Fruit fly (Drosophila melanogaster): ENCODE data around the gene CG17931.

CG17931 gene

DNA sequence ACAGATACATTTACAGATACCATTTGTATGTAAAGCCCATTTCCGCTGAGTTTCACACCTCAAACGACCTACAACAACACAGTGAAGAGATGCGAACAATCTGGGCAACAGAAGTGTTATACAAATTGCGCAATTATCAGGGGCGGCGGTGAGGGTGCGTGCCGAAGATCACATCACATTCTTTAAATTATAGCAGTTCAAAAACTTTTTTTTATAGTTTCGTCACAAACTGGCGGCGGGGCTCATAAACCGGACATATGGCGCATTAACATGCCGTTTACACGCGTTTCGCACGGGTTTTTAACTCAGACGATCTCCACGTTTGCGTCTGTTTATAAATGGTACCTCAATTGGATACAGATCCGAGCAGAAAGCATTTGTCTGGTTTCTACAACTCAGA, 6.1 kb downstream of the CG17931 start (continued):
- peak; percentile 64 for TF ChIP-seq CG12769 (tag; optimal IDR thresholded peaks at IDR 0.05)

DNA sequence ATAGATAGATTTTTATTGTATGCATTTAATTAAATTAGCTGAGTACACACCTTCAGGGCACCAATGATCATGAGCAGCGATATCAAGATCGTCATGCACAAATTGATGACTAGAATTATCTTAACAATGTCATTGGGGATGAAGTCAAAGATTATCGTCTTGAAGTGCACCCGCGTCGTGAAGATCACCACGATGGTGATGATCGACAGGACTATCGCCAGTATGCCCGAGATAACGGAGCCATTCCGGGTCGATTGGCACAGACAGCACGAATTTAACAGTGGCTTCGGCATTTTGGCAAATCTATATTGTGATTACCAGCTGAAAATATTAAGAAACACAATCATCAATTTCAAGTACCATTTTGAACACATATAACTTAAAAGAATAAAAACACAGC, 7.2 kb downstream of the CG17931 start:
- no peak for TF ChIP-seq tgo (GFP tag; IDR thresholded peaks at IDR 0.05)
- no peak for TF ChIP-seq croc (GFP tag; conservative IDR thresholded peaks at IDR 0.05)
- TF ChIP-seq D19A (tag; optimal IDR thresholded peaks at IDR 0.05), result no peak
- no peak for TF ChIP-seq CG12104 (GFP tag; optimal IDR thresholded peaks at IDR 0.05)
- no peak for TF ChIP-seq CG11456 (GFP tag; IDR thresholded peaks at IDR 0.05)
- TF ChIP-seq CG14710 (tag; optimal IDR thresholded peaks at IDR 0.05), result no peak
- no peak for TF ChIP-seq CG9727 (GFP tag; optimal IDR thresholded peaks at IDR 0.05)
- no peak for TF ChIP-seq CG1832 (GFP tag; optimal IDR thresholded peaks at IDR 0.05)
- no peak for TF ChIP-seq Dip2 (GFP tag; IDR thresholded peaks at IDR 0.05)
- no peak for TF ChIP-seq CG17829 (tag; optimal IDR thresholded peaks at IDR 0.05)
- TF ChIP-seq jing (GFP tag; optimal IDR thresholded peaks at IDR 0.05), result no peak
- TF ChIP-seq Spps (tag; optimal IDR thresholded peaks at IDR 0.05), result no peak
- TF ChIP-seq CG13287 (GFP tag; IDR thresholded peaks at IDR 0.05; ENCODE audit: partially characterized antibody), result no peak
- no peak for TF ChIP-seq CG32767 (GFP tag; IDR thresholded peaks at IDR 0.05)
- no peak for TF ChIP-seq CG7786 (GFP tag; optimal IDR thresholded peaks at IDR 0.05)
- TF ChIP-seq slbo (GFP tag; IDR thresholded peaks at IDR 0.05), result no peak
- no peak for TF ChIP-seq pan (optimal IDR thresholded peaks at IDR 0.05)
- no peak for TF ChIP-seq pan (GFP tag; optimal IDR thresholded peaks at IDR 0.05 in 1 of 2, IDR thresholded peaks at IDR 0.05 in 1 of 2)

DNA sequence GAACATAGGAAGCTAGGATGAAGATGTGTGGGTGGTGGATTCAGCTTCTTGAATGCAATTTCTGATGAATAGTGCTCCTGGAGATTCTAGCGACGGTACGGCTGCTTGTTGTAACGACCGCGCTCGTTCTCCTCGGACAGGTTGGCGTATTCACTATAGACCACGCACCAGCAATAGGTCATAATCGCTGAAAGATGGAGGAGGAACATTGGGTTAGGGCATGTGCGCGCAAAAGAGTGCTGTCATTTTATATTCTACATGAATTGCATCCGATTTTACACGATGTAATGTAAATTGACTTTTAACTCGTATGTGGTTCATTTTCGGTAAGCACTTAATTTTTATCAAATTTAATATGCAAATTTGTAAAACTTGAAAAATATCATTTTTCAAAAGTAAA, 8.2 kb downstream of the CG17931 start:
- TF ChIP-seq al (GFP tag; IDR thresholded peaks at IDR 0.05) (no peak), Deaf1 (tag; optimal IDR thresholded peaks at IDR 0.05) (no peak), CG12104 (GFP tag; optimal IDR thresholded peaks at IDR 0.05) (no peak), ATbp (GFP tag; optimal IDR thresholded peaks at IDR 0.05) (no peak), HLH54F (GFP tag; optimal IDR thresholded peaks at IDR 0.05) (no peak), Fer1 (GFP tag; optimal IDR thresholded peaks at IDR 0.05) (no peak), tap (tag; optimal IDR thresholded peaks at IDR 0.05) (no peak), tio (GFP tag; optimal IDR thresholded peaks at IDR 0.05) (no peak), zen2 (GFP tag; IDR thresholded peaks at IDR 0.05; ENCODE audit: partially characterized antibody) (no peak), CG10462 (GFP tag; optimal IDR thresholded peaks at IDR 0.05) (no peak), gsb (GFP tag; IDR thresholded peaks at IDR 0.05) (no peak), kay (GFP tag; optimal IDR thresholded peaks at IDR 0.05) (no peak), gt (GFP tag; IDR thresholded peaks at IDR 0.05) (no peak), Ptx1 (GFP tag; IDR thresholded peaks at IDR 0.05) (no peak), CG10209 (GFP tag; optimal IDR thresholded peaks at IDR 0.05) (no peak), eyg (GFP tag; optimal IDR thresholded peaks at IDR 0.05) (no peak), Dfd (GFP tag; optimal IDR thresholded peaks at IDR 0.05) (no peak), rib (GFP tag; IDR thresholded peaks at IDR 0.05) (no peak), CG31224 (GFP tag; IDR thresholded peaks at IDR 0.05) (no peak), CG3407 (GFP tag; optimal IDR thresholded peaks at IDR 0.05) (no peak), CG5180 (GFP tag; optimal IDR thresholded peaks at IDR 0.05) (no peak), bsh (GFP tag; optimal IDR thresholded peaks at IDR 0.05) (no peak), Myb (GFP tag; optimal IDR thresholded peaks at IDR 0.05) (peak; percentile 21), jumu (GFP tag; optimal IDR thresholded peaks at IDR 0.05) (no peak), CG8281 (tag; optimal IDR thresholded peaks at IDR 0.05) (no peak), Bgb (GFP tag; IDR thresholded peaks at IDR 0.05; ENCODE audit: partially characterized antibody) (peak; percentile 77), CG17829 (tag; optimal IDR thresholded peaks at IDR 0.05) (peak; percentile 9), CG11695 (GFP tag; IDR thresholded peaks at IDR 0.05) (no peak), CG2712 (tag; optimal IDR thresholded peaks at IDR 0.05) (peak; percentile 22), gcm (GFP tag; optimal IDR thresholded peaks at IDR 0.05) (no peak), CG15514 (GFP tag; optimal IDR thresholded peaks at IDR 0.05) (peak; percentile 33), CG10654 (GFP tag; optimal IDR thresholded peaks at IDR 0.05) (no peak), Sin3A (optimal IDR thresholded peaks at IDR 0.05) (no peak)
